Worm (Caenorhabditis elegans) whole organism, L1 larva: ENCODE measurements around the gene mdt-21.

Experiments
- F16B12.6 ChIP-seq: fragments of 150-350 bp; optimal IDR thresholded peaks from 2 replicates; lab custom pipeline; 2014; ENCODE audit warnings: missing biosample characterization, missing genetic modification characterization
- Y116A8C.19 ChIP-seq: sonication (generic microtip); optimal IDR thresholded peaks from 2 replicates; lab custom pipeline; 2016; ENCODE audit warnings: missing compliant biosample characterization, missing genetic modification characterization, borderline replicate concordance
- aha-1 ChIP-seq: fragments of 150-350 bp; optimal IDR thresholded peaks from 2 replicates; lab custom pipeline; 2014; ENCODE audit warnings: missing biosample characterization, missing genetic modification characterization
- aly-2 ChIP-seq: fragments of 150-350 bp; optimal IDR thresholded peaks from 2 replicates; lab custom pipeline; 2014; ENCODE audit warnings: missing biosample characterization, missing genetic modification characterization
- ceh-63 ChIP-seq: fragments of 200-800 bp; sonication (Bioruptor generic); optimal IDR thresholded peaks from 2 replicates; lab custom pipeline; 2018; ENCODE audit warnings: mild to moderate bottlenecking, missing genetic modification characterization, missing compliant biosample characterization
- ces-1 ChIP-seq: fragments of 150-350 bp; optimal IDR thresholded peaks from 2 replicates; lab custom pipeline; 2014; ENCODE audit warnings: missing biosample characterization, missing genetic modification reagents, missing genetic modification characterization
- dsc-1 ChIP-seq: sonication (generic microtip); optimal IDR thresholded peaks from 2 replicates; lab custom pipeline; 2016; ENCODE audit warnings: mild to moderate bottlenecking, missing genetic modification characterization, missing compliant biosample characterization
- efl-1 ChIP-seq, 4 experiments: fragments of 150-350 bp; optimal IDR thresholded peaks in 3 of 4; peaks in 1 of 4; 1 replicate in 1 of 4; 2 replicates in 3 of 4; lab custom pipeline; 2014; ENCODE audit warnings: missing biosample characterization in 2 of 4, missing genetic modification characterization in 2 of 4, missing genetic modification reagents in 2 of 4
- egl-27 ChIP-seq, 2 experiments: fragments of 150-350 bp in 1 of 2; sonication (generic microtip); optimal IDR thresholded peaks; 3 replicates each; lab custom pipeline; 2017 to 2018; ENCODE audit warnings: missing biosample characterization in 2 of 2, missing genetic modification characterization in 2 of 2, missing genetic modification reagents in 2 of 2
- elt-2 ChIP-seq: sonication (generic microtip); optimal IDR thresholded peaks from 2 replicates; lab custom pipeline; 2016; ENCODE audit warnings: missing genetic modification characterization, mild to moderate bottlenecking, inconsistent platforms, missing compliant biosample characterization, missing genetic modification reagents
- ets-5 ChIP-seq: fragments of 200-800 bp; sonication (Bioruptor generic); IDR thresholded peaks from 2 replicates; pipeline ENCODE4 v1.3.6; 2022; ENCODE audit warnings: missing genetic modification characterization, missing compliant biosample characterization
- grh-1 ChIP-seq: fragments of 200-800 bp; sonication (Bioruptor generic); IDR thresholded peaks from 2 replicates; pipeline ENCODE4 v1.3.6; 2022; ENCODE audit warnings: missing genetic modification reagents, missing genetic modification characterization, missing compliant biosample characterization
- isw-1 ChIP-seq: fragments of 200-800 bp; sonication (Bioruptor generic); IDR thresholded peaks from 2 replicates; pipeline ENCODE4 v1.3.6; 2022; ENCODE audit warnings: missing genetic modification characterization, missing compliant biosample characterization
- jun-1 ChIP-seq: fragments of 150-350 bp; optimal IDR thresholded peaks from 2 replicates; lab custom pipeline; 2014; ENCODE audit warnings: missing biosample characterization, missing genetic modification reagents, missing genetic modification characterization
- lin-14 ChIP-seq: fragments of 200-800 bp; sonication (Bioruptor generic); optimal IDR thresholded peaks from 2 replicates; lab custom pipeline; 2018; ENCODE audit warnings: mild to moderate bottlenecking, missing genetic modification characterization, moderate library complexity, missing compliant biosample characterization
- lin-15B ChIP-seq: fragments of 150-350 bp; sonication (generic microtip); optimal IDR thresholded peaks from 3 replicates; lab custom pipeline; 2014; ENCODE audit warnings: missing biosample characterization, missing genetic modification characterization
- lin-35 ChIP-seq, 2 experiments: fragments of 150-350 bp; optimal IDR thresholded peaks; 2 replicates each; lab custom pipeline; 2014; ENCODE audit warnings: missing biosample characterization in 2 of 2, missing genetic modification characterization in 2 of 2, missing genetic modification reagents in 2 of 2
- mab-9 ChIP-seq: fragments of 200-800 bp; sonication (Bioruptor generic); IDR thresholded peaks from 2 replicates; pipeline ENCODE4 v1.3.6; 2022; ENCODE audit warnings: missing genetic modification reagents, missing genetic modification characterization, missing compliant biosample characterization
- mef-2 ChIP-seq: fragments of 150-350 bp; optimal IDR thresholded peaks from 2 replicates; lab custom pipeline; 2014; ENCODE audit warnings: missing biosample characterization, missing genetic modification characterization
- nhr-20 ChIP-seq: sonication (generic microtip); optimal IDR thresholded peaks from 2 replicates; lab custom pipeline; 2016; ENCODE audit warnings: mild to moderate bottlenecking, missing genetic modification characterization, missing compliant biosample characterization
- nhr-28 ChIP-seq: fragments of 150-350 bp; optimal IDR thresholded peaks from 2 replicates; lab custom pipeline; 2014; ENCODE audit warnings: missing biosample characterization, missing genetic modification characterization
- nhr-47 ChIP-seq: sonication (generic microtip); optimal IDR thresholded peaks from 2 replicates; lab custom pipeline; 2016; ENCODE audit warnings: mild to moderate bottlenecking, missing genetic modification characterization, moderate library complexity, missing compliant biosample characterization
- nhr-76 ChIP-seq: sonication (generic microtip); optimal IDR thresholded peaks from 2 replicates; lab custom pipeline; 2017; ENCODE audit warnings: missing biosample characterization, missing genetic modification characterization
- nhr-77 ChIP-seq: fragments of 150-350 bp; optimal IDR thresholded peaks from 2 replicates; lab custom pipeline; 2014; ENCODE audit warnings: missing biosample characterization, missing genetic modification characterization
- nhr-85 ChIP-seq: sonication (generic microtip); peaks from one replicate; lab custom pipeline; 2016; ENCODE audit warnings: missing genetic modification characterization, inconsistent platforms, missing compliant biosample characterization
- nhr-90 ChIP-seq: sonication (generic microtip); optimal IDR thresholded peaks from 2 replicates; lab custom pipeline; 2016; ENCODE audit warnings: mild to moderate bottlenecking, missing genetic modification characterization, missing compliant biosample characterization; ENCODE audit not compliant: poor library complexity
- pqm-1 ChIP-seq: sonication (generic microtip); optimal IDR thresholded peaks from 3 replicates; lab custom pipeline; 2017; ENCODE audit warnings: missing biosample characterization, missing genetic modification characterization
- snpc-4 ChIP-seq: fragments of 150-350 bp; optimal IDR thresholded peaks from 2 replicates; lab custom pipeline; 2014; ENCODE audit warnings: missing biosample characterization, missing genetic modification characterization
- snu-23 ChIP-seq: sonication (generic microtip); optimal IDR thresholded peaks from 2 replicates; lab custom pipeline; 2016; ENCODE audit warnings: missing genetic modification characterization, missing compliant biosample characterization
- sup-37 ChIP-seq: fragments of 200-800 bp; sonication (Bioruptor generic); optimal IDR thresholded peaks from 2 replicates; lab custom pipeline; 2018; ENCODE audit warnings: mild to moderate bottlenecking, missing genetic modification characterization, missing compliant biosample characterization
- tlp-1 ChIP-seq: fragments of 150-350 bp; optimal IDR thresholded peaks from 2 replicates; lab custom pipeline; 2014; ENCODE audit warnings: missing biosample characterization, missing genetic modification characterization
- unc-98 ChIP-seq: fragments of 200-800 bp; sonication (Bioruptor generic); IDR thresholded peaks from 2 replicates; pipeline ENCODE4 v1.3.6; 2022; ENCODE audit warnings: missing genetic modification characterization, missing compliant biosample characterization
- vab-15 ChIP-seq: sonication (generic microtip); optimal IDR thresholded peaks from 2 replicates; lab custom pipeline; 2017; ENCODE audit warnings: missing genotype, mild to moderate bottlenecking, missing genetic modification characterization, missing compliant biosample characterization
- zag-1 ChIP-seq: fragments of 150-350 bp; optimal IDR thresholded peaks from 2 replicates; lab custom pipeline; 2014; ENCODE audit warnings: missing biosample characterization, missing genetic modification characterization
- zip-4 ChIP-seq: fragments of 200-800 bp; sonication (Bioruptor generic); optimal IDR thresholded peaks from 2 replicates; lab custom pipeline; 2018; ENCODE audit warnings: mild to moderate bottlenecking, missing genetic modification characterization, moderate library complexity, missing compliant biosample characterization

mdt-21 gene

ce11 chrIII:11792295-11793256, 15.2 kb downstream of the mdt-21 start, which contains the start of gene C24H11.2 (continued):
- TF ChIP-seq unc-98 (GFP tag; lab: Robert Waterston, UW) (peak; percentile 57; the same call in 1 of the 2 replicates), snu-23 (GFP tag; lab: Kevin White, UChicago) (peak; percentile 73), jun-1 (peak; percentile 39), nhr-85 (peak; percentile 74), isw-1 (GFP tag; lab: Robert Waterston, UW) (0 out of 2 replicates have a peak, but pooled peaks have one; percentile 4), nhr-47 (tag; lab: Kevin White, UChicago) (peak; percentile 70), efl-1 (optimal IDR thresholded peaks at IDR 0.05; lab: Kevin White, UChicago) (peak; percentile 46 to 64), efl-1 (GFP tag; optimal IDR thresholded peaks at IDR 0.05 in 1 of 2; lab: Kevin White, UChicago) (peak; percentile 55 to 96)

ce11 chrIII:11794389-11794788, 17.0 kb downstream of the mdt-21 start:
- TF ChIP-seq snpc-4 (tag; lab: Kevin White, UChicago) (no peak), efl-1 (optimal IDR thresholded peaks at IDR 0.05; lab: Kevin White, UChicago) (no peak), efl-1 (GFP tag; optimal IDR thresholded peaks at IDR 0.05 in 1 of 2; lab: Kevin White, UChicago) (peak in 1 of 2 experiments; percentile 78), vab-15 (no peak), nhr-20 (tag; lab: Kevin White, UChicago) (no peak), lin-14 (GFP tag; lab: Kevin White, UChicago) (peak; percentile 69), zip-4 (GFP tag; lab: Kevin White, UChicago) (no peak), ets-5 (GFP tag; lab: Robert Waterston, UW) (no peak), mab-9 (no peak), dsc-1 (tag; lab: Kevin White, UChicago) (no peak), nhr-76 (tag; lab: Kevin White, UChicago) (no peak), lin-15B (tag; lab: Kevin White, UChicago) (no peak), nhr-77 (no peak), pqm-1 (no peak)

- TF ChIP-seq egl-27 (tag; optimal IDR thresholded peaks at IDR 0.05; lab: Kevin White, UChicago) (no peak), Y116A8C.19 (no peak), nhr-47 (tag; lab: Kevin White, UChicago) (no peak), nhr-85 (no peak), nhr-28 (no peak), aly-2 (tag; lab: Kevin White, UChicago) (no peak), F16B12.6 (tag; lab: Kevin White, UChicago) (no peak), ces-1 (GFP tag; lab: Kevin White, UChicago) (no peak), dsc-1 (tag; lab: Kevin White, UChicago) (no peak), lin-35 (GFP tag; optimal IDR thresholded peaks at IDR 0.05; lab: Kevin White, UChicago) (no peak), elt-2 (tag; lab: Kevin White, UChicago) (no peak), pqm-1 (no peak), grh-1 (GFP tag; lab: Robert Waterston, UW) (no peak), zag-1 (no peak), tlp-1 (tag; lab: Kevin White, UChicago) (no peak), ets-5 (GFP tag; lab: Robert Waterston, UW) (no peak), nhr-77 (no peak), nhr-90 (tag; lab: Kevin White, UChicago) (no peak)
Measured at ce11 chrIII:11795448-11795847, 18.0 kb downstream of the mdt-21 start, which contains the start of gene twk-39. twk-39 (plus strand) TSS chrIII:11795748.

ce11 chrIII:11806695-11807094, 29.3 kb downstream of the mdt-21 start, which contains the start of gene C18D11.7:
C18D11.7 (minus strand) TSS chrIII:11806795.
- no peak for TF ChIP-seq nhr-28
- TF ChIP-seq pqm-1, result no peak
- TF ChIP-seq dsc-1 (tag; lab: Kevin White, UChicago), result peak; percentile 15
- TF ChIP-seq ceh-63 (GFP tag; lab: Kevin White, UChicago), result no peak
- no peak for TF ChIP-seq mef-2 (tag; lab: Kevin White, UChicago)
- TF ChIP-seq sup-37 (GFP tag; lab: Kevin White, UChicago), result no peak
- no peak for TF ChIP-seq aha-1 (tag; lab: Kevin White, UChicago)
